Worm (Caenorhabditis elegans) whole organism, young adult: ENCODE results near the gene F53C3.1.

Experiments used
- B0261.1 ChIP-seq: sonication (generic microtip); optimal IDR thresholded peaks from 2 replicates; lab custom pipeline; 2016; ENCODE audit warnings: mild to moderate bottlenecking, missing genetic modification characterization, moderate library complexity, missing compliant biosample characterization
- F57A8.1 ChIP-seq: fragments of 200-800 bp; sonication (Bioruptor generic); optimal IDR thresholded peaks from 2 replicates; lab custom pipeline; 2018; ENCODE audit warnings: mild to moderate bottlenecking, missing genetic modification characterization, moderate library complexity, missing compliant biosample characterization
- T07F8.4 ChIP-seq: sonication (generic microtip); optimal IDR thresholded peaks from 2 replicates; lab custom pipeline; 2016; ENCODE audit warnings: mild to moderate bottlenecking, missing genetic modification characterization, moderate library complexity, missing compliant biosample characterization
- ZK185.1 ChIP-seq: sonication (generic microtip); optimal IDR thresholded peaks from 2 replicates; lab custom pipeline; 2016; ENCODE audit warnings: mild to moderate bottlenecking, missing genetic modification characterization, missing compliant biosample characterization; ENCODE audit not compliant: poor library complexity, severe bottlenecking
- egrh-3 ChIP-seq: fragments of 200-800 bp; sonication (Bioruptor generic); IDR thresholded peaks from 2 replicates; pipeline ENCODE4 v1.3.6; 2022; ENCODE audit warnings: missing genetic modification reagents, missing genetic modification characterization, missing compliant biosample characterization
- let-526 ChIP-seq: fragments of 200-800 bp; sonication (Bioruptor generic); IDR thresholded peaks from 2 replicates; pipeline ENCODE4 v1.3.6; 2022; ENCODE audit warnings: missing genetic modification reagents, missing genetic modification characterization, missing compliant biosample characterization
- snpc-4 ChIP-seq, 5 experiments: fragments of 150-350 bp in 1 of 5; sonication (generic microtip) in 4 of 5; optimal IDR thresholded peaks; 2 replicates each; lab custom pipeline; 2014 to 2018; ENCODE audit warnings: missing genetic modification characterization in 5 of 5, missing biosample characterization in 3 of 5, antibody characterized with exemption in 2 of 5, mild to moderate bottlenecking in 2 of 5, missing compliant biosample characterization in 2 of 5, missing genotype in 2 of 5, moderate library complexity in 2 of 5, missing genetic modification reagents in 1 of 5
- xnd-1 ChIP-seq: sonication (generic microtip); optimal IDR thresholded peaks from 2 replicates; lab custom pipeline; 2016; ENCODE audit warnings: missing genotype, missing genetic modification reagents, missing genetic modification characterization, missing compliant biosample characterization

ce11 chrII:3901108-3901507 lies 10.7 kb upstream of the F53C3.1 start, which contains the start of gene F53C3.4:
- TF ChIP-seq egrh-3 (GFP tag; lab: Robert Waterston, UW) (no peak), T07F8.4 (tag; lab: Kevin White, UChicago) (no peak), ZK185.1 (tag; lab: Kevin White, UChicago) (no peak), B0261.1 (tag; lab: Kevin White, UChicago) (no peak), xnd-1 (tag; lab: Kevin White, UChicago) (no peak), let-526 (no peak), F57A8.1 (GFP tag; lab: Kevin White, UChicago) (no peak), snpc-4 (GFP tag; optimal IDR thresholded peaks at IDR 0.05; lab: Kevin White, UChicago) (no peak), snpc-4 (tag; optimal IDR thresholded peaks at IDR 0.05; lab: Kevin White, UChicago) (no peak)
